Worm (Caenorhabditis elegans) whole organism, mixed stage, embryonic: ENCODE measurements around the gene ZC239.14.

Experiments used
- elt-3 ChIP-seq: fragments of 150-350 bp; optimal IDR thresholded peaks from 2 replicates; lab custom pipeline; 2014; ENCODE audit warnings: missing biosample characterization, missing genetic modification characterization
- lin-13 ChIP-seq: fragments of 150-350 bp; optimal IDR thresholded peaks from 2 replicates; lab custom pipeline; 2014; ENCODE audit warnings: missing biosample characterization, missing genetic modification characterization
- lin-32 ChIP-seq: fragments of 200-800 bp; sonication (Bioruptor generic); optimal IDR thresholded peaks from 2 replicates; lab custom pipeline; 2018; ENCODE audit warnings: mild to moderate bottlenecking, missing genetic modification characterization, missing compliant biosample characterization
- lsy-2 ChIP-seq: fragments of 150-350 bp; optimal IDR thresholded peaks from 2 replicates; lab custom pipeline; 2014; ENCODE audit warnings: missing biosample characterization, missing genetic modification characterization
- mep-1 ChIP-seq: fragments of 150-350 bp; optimal IDR thresholded peaks from 2 replicates; lab custom pipeline; 2017; ENCODE audit warnings: missing biosample characterization, missing genetic modification reagents, missing genetic modification characterization, inconsistent platforms
- nhr-237 ChIP-seq: fragments of 150-350 bp; optimal IDR thresholded peaks from 2 replicates; lab custom pipeline; 2014; ENCODE audit warnings: missing biosample characterization, missing genetic modification characterization
- pha-4 ChIP-seq: fragments of 150-350 bp; optimal IDR thresholded peaks from 2 replicates; lab custom pipeline; 2018; ENCODE audit warnings: missing biosample characterization, missing genetic modification reagents, missing genetic modification characterization
- sptf-1 ChIP-seq: sonication (generic microtip); optimal IDR thresholded peaks from 2 replicates; lab custom pipeline; 2017; ENCODE audit warnings: mild to moderate bottlenecking, missing genetic modification characterization, moderate library complexity, missing compliant biosample characterization
- unc-62 ChIP-seq: fragments of 150-350 bp; optimal IDR thresholded peaks from 2 replicates; lab custom pipeline; 2014; ENCODE audit warnings: missing biosample characterization, missing genetic modification reagents, missing genetic modification characterization

DNA sequence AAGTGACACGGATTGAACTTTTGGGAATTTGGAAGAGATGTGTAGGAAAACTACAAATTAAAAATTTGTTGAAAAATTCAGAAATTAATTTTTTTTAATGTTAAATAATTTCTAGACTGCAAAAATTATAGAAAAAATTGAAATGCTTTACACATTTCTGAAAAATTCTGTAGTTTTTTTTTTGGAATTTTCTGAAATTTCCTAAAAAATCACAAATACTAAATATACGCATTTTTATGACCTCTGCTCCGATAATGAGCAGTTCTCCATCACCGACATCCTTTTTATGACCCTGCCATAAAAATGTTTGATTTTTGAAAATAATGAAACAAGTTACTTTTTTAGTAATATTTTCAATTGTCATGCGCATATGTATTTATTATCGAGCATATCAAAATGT is 22.9 kb upstream of the ZC239.14 start:
- TF ChIP-seq nhr-237 (tag; lab: Kevin White, UChicago), result no peak
- no peak for TF ChIP-seq lsy-2
- TF ChIP-seq sptf-1, result no peak
- TF ChIP-seq mep-1, result no peak
- TF ChIP-seq pha-4, result no peak
- no peak for TF ChIP-seq elt-3 (tag; lab: Kevin White, UChicago)
- no peak for TF ChIP-seq lin-13 (tag; lab: Kevin White, UChicago)
- TF ChIP-seq unc-62, result no peak
- TF ChIP-seq lin-32 (GFP tag; lab: Kevin White, UChicago), result no peak
